Fruit fly (Drosophila melanogaster): ENCODE data around the gene CG3119.

DNA sequence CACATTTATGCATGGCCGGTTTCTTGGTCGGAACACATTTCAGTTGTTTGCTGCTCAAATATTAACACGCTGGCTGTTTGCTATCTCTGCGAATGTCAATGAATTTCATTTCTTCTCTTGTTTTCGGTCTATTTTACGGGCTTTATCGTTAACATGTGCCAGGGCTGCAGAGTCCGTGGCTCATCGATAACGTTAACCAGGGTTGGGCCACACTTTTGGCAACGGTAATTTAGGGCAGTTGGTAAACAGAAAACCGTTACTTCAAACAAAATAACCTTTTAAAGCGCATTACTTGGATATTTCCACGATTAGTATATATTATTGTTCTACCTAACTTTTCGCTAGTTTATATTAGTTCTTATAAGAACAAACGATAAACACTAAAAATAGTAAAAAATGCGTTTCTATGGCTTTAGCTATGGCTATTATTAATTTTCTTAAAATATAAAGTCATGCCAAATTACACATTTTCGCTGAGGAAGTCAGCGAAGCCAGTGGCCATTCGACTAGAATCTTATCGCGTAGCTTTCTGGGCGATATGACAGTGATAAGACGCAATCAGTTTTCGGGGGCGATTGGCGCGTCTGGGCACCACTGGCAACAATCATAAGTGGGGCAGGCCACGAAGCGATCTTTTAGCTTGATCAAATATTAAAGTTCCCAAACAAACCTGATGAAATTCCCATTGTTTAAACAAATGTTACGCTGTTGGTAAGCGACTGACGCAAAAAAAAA lies 45.5 kb upstream of the CG3119 start:
- TF ChIP-seq Hr38 (GFP tag; optimal IDR thresholded peaks at IDR 0.05) (no peak), CG11762 (GFP tag; optimal IDR thresholded peaks at IDR 0.05; ENCODE audit: insufficient read depth) (no peak), ss (GFP tag; optimal IDR thresholded peaks at IDR 0.05) (peak in 1 of 2 experiments; percentile 22), CG8119 (GFP tag; IDR thresholded peaks at IDR 0.05) (no peak), svp (GFP tag) (peak; percentile 71), CG8319 (GFP tag; optimal IDR thresholded peaks at IDR 0.05) (no peak), vri (GFP tag; optimal IDR thresholded peaks at IDR 0.05) (peak; percentile 20)

Data from whole organism, prepupa.